Worm (Caenorhabditis elegans) whole organism, mixed stage, embryonic: Measurements from ENCODE around the gene grl-19.
A peak's percentile ranks its signal among the peaks of the same experiment; 100 is the strongest.

ENCODE experiments used
- blmp-1 ChIP-seq: fragments of 150-350 bp; optimal IDR thresholded peaks from 2 replicates; lab custom pipeline; 2014; ENCODE audit warnings: missing biosample characterization, missing genetic modification characterization
- elt-3 ChIP-seq: fragments of 150-350 bp; optimal IDR thresholded peaks from 2 replicates; lab custom pipeline; 2014; ENCODE audit warnings: missing biosample characterization, missing genetic modification characterization
- ham-2 ChIP-seq: fragments of 200-800 bp; sonication (Bioruptor generic); optimal IDR thresholded peaks from 2 replicates; lab custom pipeline; 2018; ENCODE audit warnings: mild to moderate bottlenecking, missing genetic modification characterization, missing compliant biosample characterization
- snpc-4 ChIP-seq: fragments of 150-350 bp; optimal IDR thresholded peaks from 2 replicates; lab custom pipeline; 2014; ENCODE audit warnings: missing biosample characterization, missing genetic modification characterization
- sptf-1 ChIP-seq: sonication (generic microtip); optimal IDR thresholded peaks from 2 replicates; lab custom pipeline; 2017; ENCODE audit warnings: mild to moderate bottlenecking, missing genetic modification characterization, moderate library complexity, missing compliant biosample characterization
- unc-62 ChIP-seq: fragments of 150-350 bp; optimal IDR thresholded peaks from 2 replicates; lab custom pipeline; 2014; ENCODE audit warnings: missing biosample characterization, missing genetic modification reagents, missing genetic modification characterization
- ztf-11 ChIP-seq: fragments of 150-350 bp; optimal IDR thresholded peaks from 2 replicates; lab custom pipeline; 2014; ENCODE audit warnings: missing biosample characterization, missing genetic modification characterization

DNA sequence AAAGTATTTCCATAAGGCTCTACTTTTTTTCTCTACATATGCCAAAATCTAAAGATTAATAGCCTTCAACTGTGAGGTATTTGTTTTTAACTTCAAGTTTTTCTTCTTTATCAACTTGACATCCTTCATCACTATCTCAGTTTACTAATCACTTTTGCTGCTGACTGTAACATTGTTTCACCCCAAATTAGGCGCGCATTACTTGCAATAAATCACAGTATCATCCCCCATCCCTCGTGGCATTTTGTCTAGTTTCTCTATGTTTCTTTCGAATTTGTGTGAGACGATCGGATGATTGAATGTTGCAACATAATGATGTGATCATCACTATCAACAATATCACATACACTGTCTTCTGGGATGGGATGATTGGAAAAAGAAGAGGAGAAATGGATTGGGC lies 4.9 kb downstream of the grl-19 start:
- TF ChIP-seq sptf-1 (tag; lab: Kevin White, UChicago) (no peak), elt-3 (tag; lab: Kevin White, UChicago) (peak; percentile 7), unc-62 (no peak), snpc-4 (tag; lab: Kevin White, UChicago) (no peak), ham-2 (no peak), blmp-1 (tag; lab: Kevin White, UChicago) (no peak), ztf-11 (no peak)
